Worm (Caenorhabditis elegans) whole organism, mixed stage, embryonic: ENCODE results near the gene edg-1.
A peak's percentile ranks its signal among the peaks of the same experiment; 100 is the strongest.

Experiments used
- M03D4.4 ChIP-seq: sonication (generic microtip); optimal IDR thresholded peaks from 2 replicates; lab custom pipeline; 2017; ENCODE audit warnings: mild to moderate bottlenecking, missing genetic modification characterization, missing compliant biosample characterization
- blmp-1 ChIP-seq: fragments of 150-350 bp; optimal IDR thresholded peaks from 2 replicates; lab custom pipeline; 2014; ENCODE audit warnings: missing biosample characterization, missing genetic modification characterization
- ceh-39 ChIP-seq: fragments of 150-350 bp; optimal IDR thresholded peaks from 2 replicates; lab custom pipeline; 2014; ENCODE audit warnings: missing biosample characterization, missing genetic modification characterization
- ceh-43 ChIP-seq: fragments of 200-800 bp; sonication (Bioruptor generic); optimal IDR thresholded peaks from 2 replicates; lab custom pipeline; 2018; ENCODE audit warnings: mild to moderate bottlenecking, missing genetic modification characterization, moderate library complexity, missing compliant biosample characterization
- ceh-83 ChIP-seq: fragments of 200-800 bp; sonication (Bioruptor generic); optimal IDR thresholded peaks from 2 replicates; lab custom pipeline; 2018; ENCODE audit warnings: mild to moderate bottlenecking, missing genetic modification characterization, missing compliant biosample characterization
- ces-1 ChIP-seq: fragments of 150-350 bp; optimal IDR thresholded peaks from 2 replicates; lab custom pipeline; 2014; ENCODE audit warnings: missing biosample characterization, missing genetic modification reagents, missing genetic modification characterization
- cnd-1 ChIP-seq: fragments of 200-800 bp; sonication (Bioruptor generic); optimal IDR thresholded peaks from 2 replicates; lab custom pipeline; 2018; ENCODE audit warnings: mild to moderate bottlenecking, missing genetic modification characterization, missing compliant biosample characterization
- drap-1 ChIP-seq: fragments of 200-800 bp; sonication (Bioruptor generic); optimal IDR thresholded peaks from 3 replicates; lab custom pipeline; 2018; ENCODE audit warnings: mild to moderate bottlenecking, missing genetic modification characterization, missing compliant biosample characterization
- elt-1 ChIP-seq: sonication (generic microtip); optimal IDR thresholded peaks from 2 replicates; lab custom pipeline; 2017; ENCODE audit warnings: missing genetic modification characterization, mild to moderate bottlenecking, missing compliant biosample characterization, antibody characterized with exemption, moderate library complexity, borderline replicate concordance; ENCODE audit not compliant: insufficient read depth
- elt-3 ChIP-seq: fragments of 150-350 bp; optimal IDR thresholded peaks from 2 replicates; lab custom pipeline; 2014; ENCODE audit warnings: missing biosample characterization, missing genetic modification characterization
- ham-2 ChIP-seq: fragments of 200-800 bp; sonication (Bioruptor generic); optimal IDR thresholded peaks from 2 replicates; lab custom pipeline; 2018; ENCODE audit warnings: mild to moderate bottlenecking, missing genetic modification characterization, missing compliant biosample characterization
- hlh-1 ChIP-seq: fragments of 150-350 bp; optimal IDR thresholded peaks from 2 replicates; lab custom pipeline; 2014; ENCODE audit warnings: missing biosample characterization, missing genetic modification reagents, missing genetic modification characterization
- lin-13 ChIP-seq: fragments of 150-350 bp; optimal IDR thresholded peaks from 2 replicates; lab custom pipeline; 2014; ENCODE audit warnings: missing biosample characterization, missing genetic modification characterization
- lin-32 ChIP-seq: fragments of 200-800 bp; sonication (Bioruptor generic); optimal IDR thresholded peaks from 2 replicates; lab custom pipeline; 2018; ENCODE audit warnings: mild to moderate bottlenecking, missing genetic modification characterization, missing compliant biosample characterization
- lsy-2 ChIP-seq: fragments of 150-350 bp; optimal IDR thresholded peaks from 2 replicates; lab custom pipeline; 2014; ENCODE audit warnings: missing biosample characterization, missing genetic modification characterization
- mab-5 ChIP-seq: fragments of 150-350 bp; optimal IDR thresholded peaks from 2 replicates; lab custom pipeline; 2014; ENCODE audit warnings: missing biosample characterization, missing genetic modification characterization
- mep-1 ChIP-seq: fragments of 150-350 bp; optimal IDR thresholded peaks from 2 replicates; lab custom pipeline; 2017; ENCODE audit warnings: missing biosample characterization, missing genetic modification reagents, missing genetic modification characterization, inconsistent platforms
- mls-2 ChIP-seq: sonication (generic microtip); optimal IDR thresholded peaks from 2 replicates; lab custom pipeline; 2016; ENCODE audit warnings: mild to moderate bottlenecking, missing genetic modification characterization, moderate library complexity, missing compliant biosample characterization
- nhr-12 ChIP-seq: fragments of 150-350 bp; optimal IDR thresholded peaks from 2 replicates; lab custom pipeline; 2014; ENCODE audit warnings: missing biosample characterization, missing genetic modification characterization
- nhr-2 ChIP-seq: fragments of 150-350 bp; optimal IDR thresholded peaks from 2 replicates; lab custom pipeline; 2014; ENCODE audit warnings: missing biosample characterization, missing genetic modification characterization
- nhr-237 ChIP-seq: fragments of 150-350 bp; optimal IDR thresholded peaks from 2 replicates; lab custom pipeline; 2014; ENCODE audit warnings: missing biosample characterization, missing genetic modification characterization
- nhr-28 ChIP-seq: fragments of 150-350 bp; optimal IDR thresholded peaks from 2 replicates; lab custom pipeline; 2014; ENCODE audit warnings: missing biosample characterization, missing genetic modification characterization
- nhr-76 ChIP-seq: sonication (generic microtip); optimal IDR thresholded peaks from 2 replicates; lab custom pipeline; 2017; ENCODE audit warnings: missing biosample characterization, missing genetic modification characterization
- pha-4 ChIP-seq: fragments of 150-350 bp; optimal IDR thresholded peaks from 2 replicates; lab custom pipeline; 2018; ENCODE audit warnings: missing biosample characterization, missing genetic modification reagents, missing genetic modification characterization
- sem-2 ChIP-seq: fragments of 200-800 bp; sonication (Bioruptor generic); optimal IDR thresholded peaks from 2 replicates; lab custom pipeline; 2018; ENCODE audit warnings: mild to moderate bottlenecking, missing genetic modification characterization, missing compliant biosample characterization
- snpc-4 ChIP-seq: fragments of 150-350 bp; optimal IDR thresholded peaks from 2 replicates; lab custom pipeline; 2014; ENCODE audit warnings: missing biosample characterization, missing genetic modification characterization
- sptf-1 ChIP-seq: sonication (generic microtip); optimal IDR thresholded peaks from 2 replicates; lab custom pipeline; 2017; ENCODE audit warnings: mild to moderate bottlenecking, missing genetic modification characterization, moderate library complexity, missing compliant biosample characterization
- unc-120 ChIP-seq: sonication (generic microtip); optimal IDR thresholded peaks from 2 replicates; lab custom pipeline; 2017; ENCODE audit warnings: missing genetic modification characterization, missing compliant biosample characterization; ENCODE audit not compliant: poor library complexity, severe bottlenecking
- unc-39 ChIP-seq: fragments of 150-350 bp; optimal IDR thresholded peaks from 2 replicates; lab custom pipeline; 2014; ENCODE audit warnings: missing biosample characterization, missing genetic modification characterization
- zip-8 ChIP-seq: fragments of 150-350 bp; optimal IDR thresholded peaks from 2 replicates; lab custom pipeline; 2014; ENCODE audit warnings: missing biosample characterization, missing genetic modification characterization
- ztf-11 ChIP-seq: fragments of 150-350 bp; optimal IDR thresholded peaks from 2 replicates; lab custom pipeline; 2014; ENCODE audit warnings: missing biosample characterization, missing genetic modification characterization

Gene edg-1

DNA sequence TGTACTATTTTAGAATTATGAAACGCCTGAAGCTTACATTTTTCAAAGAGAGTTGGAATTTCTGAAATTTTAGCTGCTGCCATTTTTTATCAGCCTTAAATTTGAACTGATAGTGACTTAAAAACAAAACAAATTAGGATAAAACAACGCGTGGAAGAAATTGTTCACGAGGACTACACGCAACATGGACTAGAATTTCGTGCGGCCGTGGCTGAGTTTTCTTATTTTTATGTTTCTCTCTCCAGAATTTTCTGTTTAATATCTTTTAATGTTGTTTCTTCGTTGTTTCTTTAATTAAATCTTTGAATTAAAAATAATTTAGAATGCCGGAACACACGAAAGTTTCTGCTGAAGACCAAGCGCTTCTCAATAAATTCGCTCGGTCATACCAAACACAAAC, 5.7 kb upstream of the edg-1 start, which contains the start of the genes B0035.3, B0035.22 and pfd-4:
Gene B0035.3, minus strand, starts transcription at position 114 of the 400 bp plus-strand sequence.
Gene B0035.22, plus strand, starts transcription at position 269 of the 400 bp plus-strand sequence.
Gene pfd-4, plus strand, starts transcription at position 323 of the 400 bp plus-strand sequence.
- TF ChIP-seq ces-1 (peak; percentile 39), cnd-1 (tag; lab: Kevin White, UChicago) (no peak), nhr-28 (tag; lab: Kevin White, UChicago) (no peak)

- no peak for TF ChIP-seq cnd-1 (tag; lab: Kevin White, UChicago)
- no peak for TF ChIP-seq hlh-1 (tag; lab: Kevin White, UChicago)
- TF ChIP-seq nhr-28 (tag; lab: Kevin White, UChicago) = no peak
- no peak for TF ChIP-seq drap-1 (GFP tag; lab: Kevin White, UChicago)
- TF ChIP-seq nhr-76 (tag; lab: Kevin White, UChicago) = no peak
- TF ChIP-seq sem-2 (GFP tag; lab: Kevin White, UChicago) = no peak
- no peak for TF ChIP-seq mls-2 (tag; lab: Kevin White, UChicago)
- no peak for TF ChIP-seq M03D4.4
- no peak for TF ChIP-seq sptf-1 (tag; lab: Kevin White, UChicago)
- TF ChIP-seq nhr-12 (tag; lab: Kevin White, UChicago) = no peak
- TF ChIP-seq nhr-2 (tag; lab: Kevin White, UChicago) = no peak
- TF ChIP-seq nhr-237 (tag; lab: Kevin White, UChicago) = no peak
- no peak for TF ChIP-seq ham-2 (GFP tag; lab: Kevin White, UChicago)
- no peak for TF ChIP-seq zip-8 (tag; lab: Kevin White, UChicago)
- TF ChIP-seq pha-4 = no peak
- TF ChIP-seq, all 35 proteins: peak for 0
Observed at ce11 chrIV:11315688-11316087, 4.9 kb upstream of the edg-1 start.

ce11 chrIV:11316106-11316505, 4.5 kb upstream of the edg-1 start:
- TF ChIP-seq unc-39 (no peak), sptf-1 (tag; lab: Kevin White, UChicago) (no peak), ztf-11 (tag; lab: Kevin White, UChicago) (no peak), ham-2 (GFP tag; lab: Kevin White, UChicago) (no peak), sem-2 (GFP tag; lab: Kevin White, UChicago) (no peak), hlh-1 (tag; lab: Kevin White, UChicago) (no peak), cnd-1 (tag; lab: Kevin White, UChicago) (no peak), ceh-39 (no peak), zip-8 (tag; lab: Kevin White, UChicago) (no peak), lsy-2 (tag; lab: Kevin White, UChicago) (no peak), elt-1 (tag; lab: Kevin White, UChicago) (no peak), snpc-4 (no peak), lin-13 (no peak), unc-120 (tag; lab: Kevin White, UChicago) (no peak), ceh-83 (GFP tag; lab: Kevin White, UChicago) (no peak), mep-1 (tag; lab: Kevin White, UChicago) (no peak), blmp-1 (tag; lab: Kevin White, UChicago) (no peak), lin-32 (GFP tag; lab: Kevin White, UChicago) (no peak)
- TF ChIP-seq, all 35 proteins: peak for 0

ce11 chrIV:11316640-11317039, 4.0 kb upstream of the edg-1 start:
- TF ChIP-seq ztf-11 (tag; lab: Kevin White, UChicago) (no peak), nhr-12 (tag; lab: Kevin White, UChicago) (no peak), ceh-43 (no peak), nhr-237 (tag; lab: Kevin White, UChicago) (no peak), M03D4.4 (no peak), elt-3 (tag; lab: Kevin White, UChicago) (no peak), elt-1 (tag; lab: Kevin White, UChicago) (no peak)
- TF ChIP-seq, all 35 proteins: peak for 0

ce11 chrIV:11317119-11317518, 3.5 kb upstream of the edg-1 start, which contains the start of gene gspd-1:
gspd-1 (plus strand) TSS chrIV:11317419.
- no peak for TF ChIP-seq unc-39
- TF ChIP-seq mab-5 (tag; lab: Kevin White, UChicago) = no peak
- no peak for TF ChIP-seq ztf-11 (tag; lab: Kevin White, UChicago)
- no peak for TF ChIP-seq ceh-39
- TF ChIP-seq drap-1 (GFP tag; lab: Kevin White, UChicago) = no peak
- TF ChIP-seq mls-2 (tag; lab: Kevin White, UChicago) = no peak
- no peak for TF ChIP-seq mep-1 (tag; lab: Kevin White, UChicago)
- no peak for TF ChIP-seq nhr-2 (tag; lab: Kevin White, UChicago)
- TF ChIP-seq, all 35 proteins: peak for 0
